Fruit fly (Drosophila melanogaster): Measurements from ENCODE around the gene stck.

dm6 chr3R:8368553-8368952 lies 11.8 kb downstream of the stck start:
- TF ChIP-seq Mnt (GFP tag; optimal IDR thresholded peaks at IDR 0.05) (no peak), kay (GFP tag; ENCODE audit: borderline replicate concordance) (no peak), tj (GFP tag; optimal IDR thresholded peaks at IDR 0.05) (no peak), CG33017 (tag; optimal IDR thresholded peaks at IDR 0.05) (no peak), cnc (optimal IDR thresholded peaks at IDR 0.05) (no peak), CG11617 (GFP tag; optimal IDR thresholded peaks at IDR 0.05) (no peak), CG1620 (GFP tag; optimal IDR thresholded peaks at IDR 0.05) (no peak), CG7101 (tag; optimal IDR thresholded peaks at IDR 0.05) (no peak), bab1 (GFP tag; optimal IDR thresholded peaks at IDR 0.05) (no peak), pad (GFP tag; optimal IDR thresholded peaks at IDR 0.05) (no peak), CG5204 (GFP tag; optimal IDR thresholded peaks at IDR 0.05) (no peak), ovo (GFP tag; optimal IDR thresholded peaks at IDR 0.05) (no peak), Crg-1 (GFP tag; optimal IDR thresholded peaks at IDR 0.05) (no peak), CG7045 (GFP tag; optimal IDR thresholded peaks at IDR 0.05) (no peak)

Measured in whole organism, adult.